Fruit fly (Drosophila melanogaster) whole organism, prepupa: Measurements from ENCODE around the gene CG42335.
"Not testable (repeated sequence)": the region's sequence is repeated elsewhere in the genome, so short reads cannot be mapped to it uniquely, and the experiment has no call there.

Experiments used
- CG11762 ChIP-seq: fragments of 200-800 bp; sonication (Bioruptor generic); optimal IDR thresholded peaks from 3 replicates; lab custom pipeline; 2016; ENCODE audit warnings: missing biosample characterization, missing genetic modification characterization; ENCODE audit not compliant: insufficient read depth
- CG4318 ChIP-seq: fragments of 200-800 bp; sonication (Bioruptor generic); optimal IDR thresholded peaks from 3 replicates; lab custom pipeline; 2017; ENCODE audit warnings: missing biosample characterization, mild to moderate bottlenecking, missing genetic modification characterization
- CG6163 ChIP-seq: fragments of 200-800 bp; sonication (Bioruptor generic); IDR thresholded peaks from 3 replicates; pipeline ENCODE4 v1.3.6; 2022; ENCODE audit warnings: missing biosample characterization, missing genetic modification characterization
- CG6854 ChIP-seq: fragments of 200-800 bp; sonication (Bioruptor generic); optimal IDR thresholded peaks from 2 replicates; lab custom pipeline; 2017; ENCODE audit warnings: missing biosample characterization, mild to moderate bottlenecking, missing genetic modification characterization
- fkh ChIP-seq: fragments of 200-800 bp; sonication (Bioruptor generic); optimal IDR thresholded peaks from 3 replicates; lab custom pipeline; 2017; ENCODE audit warnings: missing biosample characterization, mild to moderate bottlenecking, missing genetic modification characterization, moderate library complexity
- topi ChIP-seq: fragments of 200-800 bp; sonication (Bioruptor generic); optimal IDR thresholded peaks from 3 replicates; lab custom pipeline; 2016; ENCODE audit warnings: missing biosample characterization, missing genetic modification characterization

DNA sequence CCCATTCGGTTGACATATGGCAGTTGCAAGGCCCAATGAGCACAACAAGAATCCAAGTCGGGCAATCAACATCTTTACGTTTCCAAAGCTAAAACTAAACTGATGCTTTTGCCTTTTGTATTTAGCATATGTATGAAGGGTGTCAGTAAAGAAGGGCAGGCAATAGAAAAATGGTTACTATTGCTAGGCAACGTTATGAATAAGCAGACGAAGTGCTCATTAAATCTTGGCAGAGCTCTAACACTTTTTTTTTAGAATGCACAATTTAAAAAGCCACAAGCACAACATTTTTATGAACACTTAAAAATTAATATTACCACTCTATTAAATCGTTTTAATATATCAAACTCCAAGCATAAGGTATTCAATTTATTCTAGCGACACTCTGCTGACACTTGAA is 22.4 kb upstream of the CG42335 start, which contains the start of gene Sfp93F:
- TF ChIP-seq CG4318; CG6163 (GFP tag; lab: Robert Waterston, UW); CG11762 (GFP tag; lab: Kevin White, UChicago); topi (GFP tag; lab: Kevin White, UChicago); CG6854 (GFP tag; lab: Kevin White, UChicago); fkh (GFP tag; lab: Kevin White, UChicago): not testable (repeated sequence)
